Worm (Caenorhabditis elegans): ENCODE results near the gene gpd-3.

ce11 chrX:3101562-3101961 is 11.6 kb downstream of the gpd-3 start:
- no peak for TF ChIP-seq mab-5 (tag; optimal IDR thresholded peaks at IDR 0.05)
- no peak for TF ChIP-seq nhr-237 (tag; optimal IDR thresholded peaks at IDR 0.05)
- TF ChIP-seq nhr-28 (tag; optimal IDR thresholded peaks at IDR 0.05), result no peak
- no peak for TF ChIP-seq ces-1 (GFP tag; optimal IDR thresholded peaks at IDR 0.05)
- TF ChIP-seq unc-62 (GFP tag; optimal IDR thresholded peaks at IDR 0.05), result no peak
- TF ChIP-seq pha-4 (tag; optimal IDR thresholded peaks at IDR 0.05), result no peak
- no peak for TF ChIP-seq mls-2 (tag; optimal IDR thresholded peaks at IDR 0.05)
- no peak for TF ChIP-seq ham-2 (GFP tag; optimal IDR thresholded peaks at IDR 0.05)
- no peak for TF ChIP-seq elt-3 (tag; optimal IDR thresholded peaks at IDR 0.05)
- no peak for TF ChIP-seq snpc-4 (tag; optimal IDR thresholded peaks at IDR 0.05)
- no peak for TF ChIP-seq zip-8 (tag; optimal IDR thresholded peaks at IDR 0.05)
- TF ChIP-seq elt-1 (tag; optimal IDR thresholded peaks at IDR 0.05; ENCODE audit: borderline replicate concordance, insufficient read depth), result no peak
- TF ChIP-seq ztf-11 (tag; optimal IDR thresholded peaks at IDR 0.05), result no peak
- no peak for TF ChIP-seq lin-13 (tag; optimal IDR thresholded peaks at IDR 0.05)

All from whole organism, mixed stage, embryonic.